Worm (Caenorhabditis elegans) whole organism, late embryonic: Measurements from ENCODE around the gene F11C1.1.

Source experiments
- C38D4.7 ChIP-seq: fragments of 200-800 bp; sonication (Bioruptor generic); optimal IDR thresholded peaks from 2 replicates; lab custom pipeline; 2018; ENCODE audit warnings: mild to moderate bottlenecking, missing genetic modification characterization, moderate library complexity, missing compliant biosample characterization
- K09A11.1 ChIP-seq: sonication (generic microtip); optimal IDR thresholded peaks from 2 replicates; lab custom pipeline; 2017; ENCODE audit warnings: antibody characterized with exemption, mild to moderate bottlenecking, missing genetic modification characterization, missing compliant biosample characterization; ENCODE audit not compliant: insufficient read depth
- Y22D7AL.16 ChIP-seq: sonication (generic microtip); optimal IDR thresholded peaks from 2 replicates; lab custom pipeline; 2016; ENCODE audit warnings: missing genetic modification characterization, missing compliant biosample characterization
- ceh-18 ChIP-seq: sonication (generic microtip); optimal IDR thresholded peaks from 2 replicates; lab custom pipeline; 2016; ENCODE audit warnings: missing genetic modification characterization, missing compliant biosample characterization
- ceh-22 ChIP-seq: sonication (generic microtip); optimal IDR thresholded peaks from 2 replicates; lab custom pipeline; 2017; ENCODE audit warnings: missing biosample characterization, missing genetic modification characterization
- ceh-45 ChIP-seq: fragments of 200-800 bp; sonication (Bioruptor generic); IDR thresholded peaks from 2 replicates; pipeline ENCODE4 v1.3.6; 2022; ENCODE audit warnings: missing genetic modification reagents, missing genetic modification characterization, missing compliant biosample characterization
- ceh-48 ChIP-seq: sonication (generic microtip); optimal IDR thresholded peaks from 2 replicates; lab custom pipeline; 2016; ENCODE audit warnings: missing genetic modification characterization, inconsistent platforms, missing compliant biosample characterization
- ceh-9 ChIP-seq: sonication (generic microtip); optimal IDR thresholded peaks from 2 replicates; lab custom pipeline; 2016; ENCODE audit warnings: mild to moderate bottlenecking, missing genetic modification characterization, inconsistent platforms, missing compliant biosample characterization
- che-1 ChIP-seq: sonication (generic microtip); optimal IDR thresholded peaks from 2 replicates; lab custom pipeline; 2016; ENCODE audit warnings: mild to moderate bottlenecking, missing genetic modification characterization, missing compliant biosample characterization
- elt-4 ChIP-seq: sonication (generic microtip); optimal IDR thresholded peaks from 2 replicates; lab custom pipeline; 2016; ENCODE audit warnings: missing genetic modification characterization, missing compliant biosample characterization
- eyg-1 ChIP-seq: sonication (generic microtip); optimal IDR thresholded peaks from 2 replicates; lab custom pipeline; 2016; ENCODE audit warnings: missing genotype, missing genetic modification characterization, missing compliant biosample characterization
- fkh-10 ChIP-seq: fragments of 150-350 bp; optimal IDR thresholded peaks from 2 replicates; lab custom pipeline; 2014; ENCODE audit warnings: missing biosample characterization, missing genetic modification reagents, missing genetic modification characterization
- hlh-30 ChIP-seq: sonication (generic microtip); optimal IDR thresholded peaks from 2 replicates; lab custom pipeline; 2017; ENCODE audit warnings: antibody characterized with exemption, missing genetic modification characterization, missing compliant biosample characterization; ENCODE audit not compliant: insufficient read depth
- hlh-6 ChIP-seq: sonication (generic microtip); optimal IDR thresholded peaks from 2 replicates; lab custom pipeline; 2016; ENCODE audit warnings: missing genotype, missing genetic modification characterization, missing compliant biosample characterization
- hlh-8 ChIP-seq: sonication (generic microtip); optimal IDR thresholded peaks from 2 replicates; lab custom pipeline; 2016; ENCODE audit warnings: missing genotype, missing genetic modification characterization, missing compliant biosample characterization
- madf-2 ChIP-seq: sonication (generic microtip); optimal IDR thresholded peaks from 2 replicates; lab custom pipeline; 2017; ENCODE audit warnings: missing genetic modification characterization, missing compliant biosample characterization
- mec-3 ChIP-seq: sonication (generic microtip); optimal IDR thresholded peaks from 2 replicates; lab custom pipeline; 2016; ENCODE audit warnings: borderline replicate concordance, missing genetic modification characterization, missing compliant biosample characterization
- nfya-1 ChIP-seq: sonication (generic microtip); optimal IDR thresholded peaks from 2 replicates; lab custom pipeline; 2017; ENCODE audit warnings: missing genetic modification characterization, mild to moderate bottlenecking, missing compliant biosample characterization, antibody characterized with exemption, moderate library complexity
- nhr-11 ChIP-seq: fragments of 150-350 bp; optimal IDR thresholded peaks from 2 replicates; lab custom pipeline; 2014; ENCODE audit warnings: missing biosample characterization, missing genetic modification characterization
- nhr-232 ChIP-seq: sonication (generic microtip); optimal IDR thresholded peaks from 2 replicates; lab custom pipeline; 2016; ENCODE audit warnings: missing genetic modification characterization, missing compliant biosample characterization
- pat-9 ChIP-seq: fragments of 200-800 bp; sonication (Bioruptor generic); optimal IDR thresholded peaks from 2 replicates; lab custom pipeline; 2018; ENCODE audit warnings: mild to moderate bottlenecking, missing genetic modification characterization, moderate library complexity, missing compliant biosample characterization
- pax-1 ChIP-seq: fragments of 150-350 bp; optimal IDR thresholded peaks from 2 replicates; lab custom pipeline; 2014; ENCODE audit warnings: missing biosample characterization, missing genetic modification characterization
- pha-2 ChIP-seq: sonication (generic microtip); optimal IDR thresholded peaks from 2 replicates; lab custom pipeline; 2017; ENCODE audit warnings: mild to moderate bottlenecking, missing genetic modification characterization, missing compliant biosample characterization
- rnt-1 ChIP-seq: sonication (generic microtip); optimal IDR thresholded peaks from 2 replicates; lab custom pipeline; 2016; ENCODE audit warnings: missing genetic modification characterization, missing compliant biosample characterization
- sdc-2 ChIP-seq: sonication (generic microtip); optimal IDR thresholded peaks from 2 replicates; lab custom pipeline; 2016; ENCODE audit warnings: missing genotype, missing genetic modification characterization, missing compliant biosample characterization
- sox-2 ChIP-seq: fragments of 200-800 bp; sonication (Bioruptor generic); IDR thresholded peaks from 2 replicates; pipeline ENCODE4 v1.3.6; 2022; ENCODE audit warnings: missing genetic modification reagents, missing genetic modification characterization, missing compliant biosample characterization
- syd-9 ChIP-seq: sonication (generic microtip); optimal IDR thresholded peaks from 2 replicates; lab custom pipeline; 2016; ENCODE audit warnings: mild to moderate bottlenecking, missing genetic modification characterization, moderate library complexity, missing compliant biosample characterization
- ttx-3 ChIP-seq: sonication (generic microtip); optimal IDR thresholded peaks from 2 replicates; lab custom pipeline; 2016; ENCODE audit warnings: missing genetic modification reagents, missing genetic modification characterization, missing compliant biosample characterization
- unc-3 ChIP-seq, 2 experiments: fragments of 200-800 bp in 1 of 2; sonication (Bioruptor generic) in 1 of 2; sonication (generic microtip) in 1 of 2; conservative IDR thresholded peaks in 1 of 2; optimal IDR thresholded peaks in 1 of 2; 2 replicates each; pipeline versions ENCODE4 v1.3.6 to Lab custom; 2016 to 2022; ENCODE audit warnings: missing compliant biosample characterization in 2 of 2, missing genetic modification characterization in 2 of 2, missing genetic modification reagents in 1 of 2
- unc-86 ChIP-seq: sonication (generic microtip); optimal IDR thresholded peaks from 2 replicates; lab custom pipeline; 2016; ENCODE audit warnings: missing genetic modification characterization, missing compliant biosample characterization
- ztf-16 ChIP-seq: sonication (generic microtip); optimal IDR thresholded peaks from 2 replicates; lab custom pipeline; 2017; ENCODE audit warnings: missing genetic modification characterization, missing compliant biosample characterization

Gene F11C1.1

DNA sequence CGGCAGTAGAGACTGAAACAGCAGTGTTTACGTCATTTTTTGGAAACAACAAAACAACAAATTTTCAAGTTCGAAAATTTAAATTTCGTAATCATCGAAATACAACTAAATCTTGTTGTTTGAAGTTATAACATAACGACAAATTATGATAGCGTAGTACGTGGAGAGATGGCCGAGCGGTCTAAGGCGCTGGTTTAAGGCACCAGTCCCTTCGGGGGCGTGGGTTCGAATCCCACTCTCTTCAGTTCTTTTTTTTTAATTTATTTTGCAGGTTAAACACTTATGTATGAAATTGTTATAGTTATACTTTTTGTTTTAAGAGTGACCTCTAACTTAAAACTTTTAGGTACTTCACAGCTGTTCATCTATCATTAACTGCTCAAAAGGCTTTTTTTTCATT, 48.1 kb downstream of the F11C1.1 start:
- TF ChIP-seq che-1 (tag; lab: Kevin White, UChicago) = no peak
- TF ChIP-seq mec-3 (tag; lab: Kevin White, UChicago) = no peak
- no peak for TF ChIP-seq ztf-16 (tag; lab: Kevin White, UChicago)
- TF ChIP-seq fkh-10 (GFP tag; lab: Kevin White, UChicago) = no peak
- TF ChIP-seq unc-86 = no peak
- TF ChIP-seq ceh-45 = no peak
- TF ChIP-seq K09A11.1 (tag; lab: Kevin White, UChicago) = no peak
- TF ChIP-seq hlh-6 (tag; lab: Kevin White, UChicago) = no peak
- TF ChIP-seq pax-1 (tag; lab: Kevin White, UChicago) = no peak

DNA sequence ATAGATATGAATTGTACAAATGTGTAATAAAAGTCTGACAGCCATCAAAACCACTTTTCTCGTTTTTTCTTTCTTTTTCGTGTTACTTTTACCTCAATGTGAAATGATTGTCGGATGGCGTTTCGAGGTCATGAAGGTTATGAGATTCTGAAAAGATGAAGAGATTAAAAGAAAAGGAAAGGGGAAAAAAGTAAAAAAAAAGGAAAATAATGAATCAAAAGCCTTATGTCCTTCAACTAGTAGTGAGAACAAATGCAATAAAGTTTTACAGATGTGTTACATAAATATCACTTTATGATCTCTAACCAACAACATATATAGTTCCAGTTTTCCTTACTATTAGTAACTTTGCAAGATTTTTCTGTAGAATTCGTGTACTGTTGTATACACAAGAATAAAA, 49.6 kb downstream of the F11C1.1 start, which contains the start of gene gmap-3:
Gene gmap-3 (minus strand): TSS at position 148 of the 400 bp plus-strand sequence.
- TF ChIP-seq ttx-3 (tag; lab: Kevin White, UChicago) = no peak
- no peak for TF ChIP-seq unc-3 (GFP tag; conservative IDR thresholded peaks at IDR 0.05; lab: Robert Waterston, UW)
- TF ChIP-seq unc-3 (tag; optimal IDR thresholded peaks at IDR 0.05; lab: Kevin White, UChicago) = no peak
- TF ChIP-seq ceh-22 (tag; lab: Kevin White, UChicago) = no peak
- no peak for TF ChIP-seq madf-2 (tag; lab: Kevin White, UChicago)
- TF ChIP-seq hlh-8 (tag; lab: Kevin White, UChicago) = no peak
- no peak for TF ChIP-seq sox-2 (GFP tag; lab: Robert Waterston, UW)
- no peak for TF ChIP-seq ceh-48
- TF ChIP-seq nfya-1 (tag; lab: Kevin White, UChicago) = no peak
- TF ChIP-seq pat-9 (tag; lab: Kevin White, UChicago) = no peak
- TF ChIP-seq sdc-2 (tag; lab: Kevin White, UChicago) = no peak
- no peak for TF ChIP-seq rnt-1 (tag; lab: Kevin White, UChicago)
- no peak for TF ChIP-seq syd-9
- no peak for TF ChIP-seq eyg-1 (tag; lab: Kevin White, UChicago)
- TF ChIP-seq ceh-9 (tag; lab: Kevin White, UChicago) = no peak
- TF ChIP-seq ceh-18 (tag; lab: Kevin White, UChicago) = no peak
- no peak for TF ChIP-seq hlh-30 (tag; lab: Kevin White, UChicago)
- no peak for TF ChIP-seq elt-4

DNA sequence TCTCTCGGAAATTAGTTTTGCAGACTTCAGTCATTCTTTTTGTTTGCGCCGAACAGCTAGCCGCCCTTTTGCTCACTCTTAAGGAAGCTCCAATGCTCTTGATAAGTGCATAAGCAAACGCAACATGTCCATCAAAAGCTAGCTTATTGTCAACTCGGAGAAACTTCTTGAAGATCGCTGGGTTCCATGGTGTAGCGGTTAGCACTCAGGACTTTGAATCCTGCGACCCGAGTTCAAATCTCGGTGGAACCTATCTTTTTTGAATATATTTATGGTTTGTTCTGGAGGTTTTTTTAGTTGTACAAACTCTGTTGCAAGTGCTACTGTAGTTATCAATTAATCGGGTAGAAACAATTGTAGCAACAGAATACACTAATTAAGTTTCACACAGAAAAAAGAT, 52.9 kb downstream of the F11C1.1 start:
- TF ChIP-seq nhr-11 (tag; lab: Kevin White, UChicago) (no peak), nhr-232 (tag; lab: Kevin White, UChicago) (no peak), mec-3 (tag; lab: Kevin White, UChicago) (no peak), pha-2 (no peak), C38D4.7 (no peak), Y22D7AL.16 (tag; lab: Kevin White, UChicago) (no peak), hlh-30 (tag; lab: Kevin White, UChicago) (no peak)
